Fruit fly (Drosophila melanogaster) whole organism, prepupa: ENCODE measurements around the gene U2af38.

Experiments
- CG10631 ChIP-seq: fragments of 200-800 bp; sonication (Bioruptor generic); optimal IDR thresholded peaks from 2 replicates; lab custom pipeline; 2016; ENCODE audit warnings: missing biosample characterization, missing genetic modification characterization
- Smox ChIP-seq: fragments of 200-800 bp; sonication (Bioruptor generic); optimal IDR thresholded peaks from 3 replicates; lab custom pipeline; 2016; ENCODE audit warnings: missing biosample characterization, missing genetic modification characterization

dm6 chr2L:319745-320144, 25.3 kb upstream of the U2af38 start:
- TF ChIP-seq CG10631: no peak
- TF ChIP-seq Smox (GFP tag; lab: Kevin White, UChicago): no peak
